Worm (Caenorhabditis elegans): ENCODE data around the gene kel-3.

Gene kel-3

ce11 chrIII:13434404-13434803, 30.2 kb upstream of the kel-3 start, which contains the start of gene F45G2.7:
TSS of gene F45G2.7 (minus strand) at chrIII:13434504.
- no peak for TF ChIP-seq tbx-37 (GFP tag; conservative IDR thresholded peaks at IDR 0.05)
- no peak for TF ChIP-seq ceh-13 (GFP tag; optimal IDR thresholded peaks at IDR 0.05)
- TF ChIP-seq B0310.2 (tag; optimal IDR thresholded peaks at IDR 0.05), result no peak
- no peak for TF ChIP-seq pes-1 (GFP tag; IDR thresholded peaks at IDR 0.05)
- TF ChIP-seq sea-1 (GFP tag; conservative IDR thresholded peaks at IDR 0.05), result no peak
- TF ChIP-seq tbx-11 (GFP tag; IDR thresholded peaks at IDR 0.05), result no peak
- no peak for TF ChIP-seq scrt-1 (GFP tag; IDR thresholded peaks at IDR 0.05)

ce11 chrIII:13435570-13435969, 29.1 kb upstream of the kel-3 start, which contains the start of gene F45G2.8:
TSS of gene F45G2.8 (minus strand) at chrIII:13435670.
- TF ChIP-seq scrt-1 (GFP tag; IDR thresholded peaks at IDR 0.05) (no peak), aly-1 (tag; optimal IDR thresholded peaks at IDR 0.05) (no peak), hnd-1 (tag; optimal IDR thresholded peaks at IDR 0.05) (no peak), ets-7 (tag; optimal IDR thresholded peaks at IDR 0.05) (no peak), ceh-36 (tag; optimal IDR thresholded peaks at IDR 0.05) (no peak), hmg-4 (GFP tag; optimal IDR thresholded peaks at IDR 0.05) (no peak), pes-1 (GFP tag; IDR thresholded peaks at IDR 0.05) (no peak), flt-1 (GFP tag; IDR thresholded peaks at IDR 0.05) (no peak), B0310.2 (tag; optimal IDR thresholded peaks at IDR 0.05) (no peak)

- no peak for TF ChIP-seq scrt-1 (GFP tag; IDR thresholded peaks at IDR 0.05)
- no peak for TF ChIP-seq flt-1 (GFP tag; IDR thresholded peaks at IDR 0.05)
- no peak for TF ChIP-seq F13C5.2 (tag; optimal IDR thresholded peaks at IDR 0.05)
- no peak for TF ChIP-seq ets-7 (tag; optimal IDR thresholded peaks at IDR 0.05)
- no peak for TF ChIP-seq tra-4 (tag; optimal IDR thresholded peaks at IDR 0.05)
- no peak for TF ChIP-seq aly-1 (tag; optimal IDR thresholded peaks at IDR 0.05)
- TF ChIP-seq hmbx-1 (tag; optimal IDR thresholded peaks at IDR 0.05), result no peak
- no peak for TF ChIP-seq hmg-4 (GFP tag; optimal IDR thresholded peaks at IDR 0.05)
- no peak for TF ChIP-seq B0310.2 (tag; optimal IDR thresholded peaks at IDR 0.05)
- TF ChIP-seq tbx-11 (GFP tag; IDR thresholded peaks at IDR 0.05), result no peak
- TF ChIP-seq pes-1 (GFP tag; IDR thresholded peaks at IDR 0.05), result no peak
- no peak for TF ChIP-seq hnd-1 (tag; optimal IDR thresholded peaks at IDR 0.05)
- TF ChIP-seq ama-1 (optimal IDR thresholded peaks at IDR 0.05), result no peak
- TF ChIP-seq ceh-36 (tag; optimal IDR thresholded peaks at IDR 0.05), result no peak
Measured at ce11 chrIII:13436843-13437242, 27.8 kb upstream of the kel-3 start, which contains the start of gene F45G2.9. TSS of gene F45G2.9 (minus strand) at chrIII:13436943.

- TF ChIP-seq tbx-37 (GFP tag; conservative IDR thresholded peaks at IDR 0.05) (peak; percentile 35; the same call in 1 of the 2 replicates), scrt-1 (GFP tag; IDR thresholded peaks at IDR 0.05) (no peak), flt-1 (GFP tag; IDR thresholded peaks at IDR 0.05) (no peak)
Measured at ce11 chrIII:13439415-13439814, 25.2 kb upstream of the kel-3 start, which contains the start of gene ciao-2B. TSS of gene ciao-2B (minus strand) at chrIII:13439544.

ce11 chrIII:13447439-13447838, 17.2 kb upstream of the kel-3 start:
- peak; percentile 39; the same call in 1 of the 2 replicates for TF ChIP-seq pes-1 (GFP tag; IDR thresholded peaks at IDR 0.05)
- peak; percentile 25; the same call in 1 of the 2 replicates for TF ChIP-seq tbx-11 (GFP tag; IDR thresholded peaks at IDR 0.05)

- TF ChIP-seq tbx-37 (GFP tag; conservative IDR thresholded peaks at IDR 0.05), result 0 out of 2 replicates have a peak, but pooled peaks have one; percentile 32
Measured at ce11 chrIII:13448235-13448634, 16.4 kb upstream of the kel-3 start.

- TF ChIP-seq F13C5.2 (tag; optimal IDR thresholded peaks at IDR 0.05) (no peak), hmg-4 (GFP tag; optimal IDR thresholded peaks at IDR 0.05) (no peak), flt-1 (GFP tag; IDR thresholded peaks at IDR 0.05) (no peak)
Measured at ce11 chrIII:13452824-13453223, 11.8 kb upstream of the kel-3 start.

ce11 chrIII:13455207-13455606, 9.4 kb upstream of the kel-3 start, which contains the start of gene cua-1:
TSS of gene cua-1 (minus strand) at chrIII:13455307.
- TF ChIP-seq ets-7 (tag; optimal IDR thresholded peaks at IDR 0.05) (no peak), tra-4 (tag; optimal IDR thresholded peaks at IDR 0.05) (no peak), aly-1 (tag; optimal IDR thresholded peaks at IDR 0.05) (no peak), tbx-11 (GFP tag; IDR thresholded peaks at IDR 0.05) (no peak), scrt-1 (GFP tag; IDR thresholded peaks at IDR 0.05) (no peak), flt-1 (GFP tag; IDR thresholded peaks at IDR 0.05) (no peak)

ce11 chrIII:13455816-13456215, 8.8 kb upstream of the kel-3 start:
- no peak for TF ChIP-seq sea-1 (GFP tag; conservative IDR thresholded peaks at IDR 0.05)
- no peak for TF ChIP-seq pes-1 (GFP tag; IDR thresholded peaks at IDR 0.05)
- no peak for TF ChIP-seq tbx-11 (GFP tag; IDR thresholded peaks at IDR 0.05)
- TF ChIP-seq hmbx-1 (tag; optimal IDR thresholded peaks at IDR 0.05), result no peak

- TF ChIP-seq ceh-36 (tag; optimal IDR thresholded peaks at IDR 0.05) (no peak), hnd-1 (tag; optimal IDR thresholded peaks at IDR 0.05) (no peak)
Measured at ce11 chrIII:13457305-13457704, 7.3 kb upstream of the kel-3 start.
